Worm (Caenorhabditis elegans) whole organism, young adult: ENCODE results near the gene gpn-1.

Experiments
- B0019.2 ChIP-seq: fragments of 200-800 bp; sonication (Bioruptor generic); conservative IDR thresholded peaks from 2 replicates; pipeline ENCODE4 v1.3.6; 2022; ENCODE audit warnings: missing genetic modification reagents, missing genetic modification characterization, missing compliant biosample characterization
- B0336.3 ChIP-seq: fragments of 200-800 bp; sonication (Bioruptor generic); IDR thresholded peaks from 2 replicates; pipeline ENCODE4 v1.3.6; 2022; ENCODE audit warnings: missing genetic modification characterization, missing compliant biosample characterization
- F10E7.11 ChIP-seq: sonication (generic microtip); optimal IDR thresholded peaks from 2 replicates; lab custom pipeline; 2017; ENCODE audit warnings: mild to moderate bottlenecking, missing genetic modification characterization, moderate library complexity, missing compliant biosample characterization
- F23B12.7 ChIP-seq: sonication (generic microtip); optimal IDR thresholded peaks from 2 replicates; lab custom pipeline; 2017; ENCODE audit warnings: missing genetic modification characterization, mild to moderate bottlenecking, missing compliant biosample characterization, antibody characterized with exemption, moderate library complexity; ENCODE audit not compliant: insufficient read depth
- F37B4.10 ChIP-seq: fragments of 200-800 bp; sonication (Bioruptor generic); IDR thresholded peaks from 2 replicates; pipeline ENCODE4 v1.3.6; 2022; ENCODE audit warnings: missing genetic modification characterization, missing compliant biosample characterization
- K11D2.4 ChIP-seq: fragments of 200-800 bp; sonication (Bioruptor generic); IDR thresholded peaks from 2 replicates; pipeline ENCODE4 v1.3.6; 2022; ENCODE audit warnings: missing genetic modification reagents, missing genetic modification characterization, missing compliant biosample characterization
- T07F8.4 ChIP-seq: sonication (generic microtip); optimal IDR thresholded peaks from 2 replicates; lab custom pipeline; 2016; ENCODE audit warnings: mild to moderate bottlenecking, missing genetic modification characterization, moderate library complexity, missing compliant biosample characterization
- Y53F4B.3 ChIP-seq: fragments of 200-800 bp; sonication (Bioruptor generic); IDR thresholded peaks from 2 replicates; pipeline ENCODE4 v1.3.6; 2022; ENCODE audit warnings: missing genetic modification reagents, missing genetic modification characterization, missing compliant biosample characterization
- Y67H2A.10 ChIP-seq: fragments of 200-800 bp; sonication (Bioruptor generic); conservative IDR thresholded peaks from 2 replicates; pipeline ENCODE4 v1.3.6; 2022; ENCODE audit warnings: missing genetic modification reagents, missing genetic modification characterization, missing compliant biosample characterization
- Y95B8A.8 ChIP-seq: fragments of 200-800 bp; sonication (Bioruptor generic); IDR thresholded peaks from 2 replicates; pipeline ENCODE4 v1.3.6; 2022; ENCODE audit warnings: missing genetic modification reagents, missing genetic modification characterization, missing compliant biosample characterization
- ZK185.1 ChIP-seq: sonication (generic microtip); optimal IDR thresholded peaks from 2 replicates; lab custom pipeline; 2016; ENCODE audit warnings: mild to moderate bottlenecking, missing genetic modification characterization, missing compliant biosample characterization; ENCODE audit not compliant: poor library complexity, severe bottlenecking
- ama-1 ChIP-seq, 3 experiments: fragments of 150-350 bp in 1 of 3; sonication (generic microtip) in 2 of 3; optimal IDR thresholded peaks; 2 replicates each; lab custom pipeline; 2014 to 2018; ENCODE audit warnings: missing biosample characterization in 2 of 3, missing genetic modification characterization in 2 of 3, missing genetic modification reagents in 2 of 3
- atf-7 ChIP-seq: sonication (generic microtip); optimal IDR thresholded peaks from 2 replicates; lab custom pipeline; 2017; ENCODE audit warnings: mild to moderate bottlenecking, missing genetic modification characterization, missing compliant biosample characterization
- ccch-3 ChIP-seq: fragments of 200-800 bp; sonication (Bioruptor generic); optimal IDR thresholded peaks from 2 replicates; lab custom pipeline; 2018; ENCODE audit warnings: mild to moderate bottlenecking, missing genetic modification characterization, missing compliant biosample characterization
- ceh-100 ChIP-seq: fragments of 200-800 bp; sonication (Bioruptor generic); IDR thresholded peaks from 2 replicates; pipeline ENCODE4 v1.3.6; 2022; ENCODE audit warnings: missing genetic modification reagents, missing genetic modification characterization, missing compliant biosample characterization
- ets-4 ChIP-seq: fragments of 200-800 bp; sonication (Bioruptor generic); optimal IDR thresholded peaks from 2 replicates; lab custom pipeline; 2018; ENCODE audit warnings: mild to moderate bottlenecking, missing genetic modification characterization, missing compliant biosample characterization
- hlh-12 ChIP-seq: sonication (generic microtip); optimal IDR thresholded peaks from 2 replicates; lab custom pipeline; 2016; ENCODE audit warnings: missing genetic modification characterization, missing compliant biosample characterization
- hlh-26 ChIP-seq: fragments of 200-800 bp; sonication (Bioruptor generic); conservative IDR thresholded peaks from 2 replicates; pipeline ENCODE4 v1.3.6; 2022; ENCODE audit warnings: missing genetic modification reagents, missing genetic modification characterization, missing compliant biosample characterization
- hmg-1.2 ChIP-seq: fragments of 200-800 bp; sonication (Bioruptor generic); IDR thresholded peaks from 2 replicates; pipeline ENCODE4 v1.3.6; 2022; ENCODE audit warnings: missing genetic modification reagents, missing genetic modification characterization, missing compliant biosample characterization
- hrde-1 ChIP-seq: sonication (generic microtip); optimal IDR thresholded peaks from 2 replicates; lab custom pipeline; 2016; ENCODE audit warnings: missing genetic modification characterization, mild to moderate bottlenecking, missing compliant biosample characterization, moderate library complexity, missing genotype, missing genetic modification reagents, borderline replicate concordance
- let-607 ChIP-seq, 2 experiments: fragments of 200-800 bp in 1 of 2; sonication (Bioruptor generic) in 1 of 2; sonication (generic microtip) in 1 of 2; optimal IDR thresholded peaks; 2 replicates each; lab custom pipeline; 2016 to 2018; ENCODE audit warnings: mild to moderate bottlenecking in 2 of 2, missing compliant biosample characterization in 2 of 2, missing genetic modification characterization in 2 of 2, moderate library complexity in 2 of 2, missing genotype in 1 of 2
- lin-26 ChIP-seq: fragments of 200-800 bp; sonication (Bioruptor generic); IDR thresholded peaks from 2 replicates; pipeline ENCODE4 v1.3.6; 2022; ENCODE audit warnings: missing genetic modification reagents, missing genetic modification characterization, missing compliant biosample characterization
- lin-40 ChIP-seq: sonication (generic microtip); optimal IDR thresholded peaks from 2 replicates; lab custom pipeline; 2016; ENCODE audit warnings: missing genetic modification characterization, mild to moderate bottlenecking, missing compliant biosample characterization, missing genotype, missing genetic modification reagents
- lsy-27 ChIP-seq: sonication (generic microtip); optimal IDR thresholded peaks from 2 replicates; lab custom pipeline; 2017; ENCODE audit warnings: missing genetic modification characterization, mild to moderate bottlenecking, missing compliant biosample characterization, antibody characterized with exemption, missing genotype, borderline replicate concordance; ENCODE audit not compliant: insufficient read depth
- madf-8 ChIP-seq: fragments of 200-800 bp; sonication (Bioruptor generic); conservative IDR thresholded peaks from 2 replicates; pipeline ENCODE4 v1.3.6; 2022; ENCODE audit warnings: missing genetic modification reagents, missing genetic modification characterization, missing compliant biosample characterization
- mcd-1 ChIP-seq: fragments of 200-800 bp; sonication (Bioruptor generic); IDR thresholded peaks from 2 replicates; pipeline ENCODE4 v1.3.6; 2022; ENCODE audit warnings: missing genetic modification reagents, missing genetic modification characterization, missing compliant biosample characterization
- mel-28 ChIP-seq: sonication (generic microtip); optimal IDR thresholded peaks from 2 replicates; lab custom pipeline; 2016; ENCODE audit warnings: borderline replicate concordance, mild to moderate bottlenecking, missing genetic modification characterization, missing compliant biosample characterization
- mes-4 ChIP-seq: sonication (generic microtip); optimal IDR thresholded peaks from 2 replicates; lab custom pipeline; 2016; ENCODE audit warnings: missing genotype, missing genetic modification characterization, missing compliant biosample characterization
- nfya-2 ChIP-seq: fragments of 200-800 bp; sonication (Bioruptor generic); IDR thresholded peaks from 2 replicates; pipeline ENCODE4 v1.3.6; 2022; ENCODE audit warnings: missing genetic modification reagents, missing genetic modification characterization, missing compliant biosample characterization
- nhr-80 ChIP-seq: sonication (generic microtip); optimal IDR thresholded peaks from 2 replicates; lab custom pipeline; 2016; ENCODE audit warnings: missing genetic modification characterization, missing compliant biosample characterization
- rcor-1 ChIP-seq: fragments of 200-800 bp; sonication (Bioruptor generic); IDR thresholded peaks from 2 replicates; pipeline ENCODE4 v1.3.6; 2022; ENCODE audit warnings: missing genetic modification reagents, missing genetic modification characterization, missing compliant biosample characterization
- repo-1 ChIP-seq: sonication (generic microtip); optimal IDR thresholded peaks from 2 replicates; lab custom pipeline; 2017; ENCODE audit warnings: mild to moderate bottlenecking, missing genetic modification characterization, missing compliant biosample characterization
- somi-1 ChIP-seq: fragments of 200-800 bp; sonication (Bioruptor generic); optimal IDR thresholded peaks from 2 replicates; lab custom pipeline; 2018; ENCODE audit warnings: mild to moderate bottlenecking, missing genetic modification characterization, missing compliant biosample characterization
- sptf-2 ChIP-seq: fragments of 200-800 bp; sonication (Bioruptor generic); optimal IDR thresholded peaks from 2 replicates; lab custom pipeline; 2018; ENCODE audit warnings: mild to moderate bottlenecking, missing genetic modification characterization, missing compliant biosample characterization
- tbx-9 ChIP-seq: sonication (generic microtip); optimal IDR thresholded peaks from 2 replicates; lab custom pipeline; 2016; ENCODE audit warnings: borderline replicate concordance, missing genetic modification characterization, inconsistent platforms, missing compliant biosample characterization
- zfh-2 ChIP-seq: fragments of 200-800 bp; sonication (Bioruptor generic); conservative IDR thresholded peaks from 2 replicates; pipeline ENCODE4 v1.3.6; 2022; ENCODE audit warnings: missing genetic modification reagents, missing genetic modification characterization, missing compliant biosample characterization
- zim-3 ChIP-seq: sonication (generic microtip); optimal IDR thresholded peaks from 2 replicates; lab custom pipeline; 2017; ENCODE audit warnings: mild to moderate bottlenecking, missing genetic modification characterization, moderate library complexity, missing compliant biosample characterization
- ztf-22 ChIP-seq: fragments of 200-800 bp; sonication (Bioruptor generic); optimal IDR thresholded peaks from 2 replicates; lab custom pipeline; 2018; ENCODE audit warnings: mild to moderate bottlenecking, missing genetic modification characterization, moderate library complexity, missing compliant biosample characterization
- ztf-26 ChIP-seq: sonication (generic microtip); optimal IDR thresholded peaks from 2 replicates; lab custom pipeline; 2017; ENCODE audit warnings: missing genetic modification characterization, missing compliant biosample characterization
- ztf-6 ChIP-seq: fragments of 200-800 bp; sonication (Bioruptor generic); IDR thresholded peaks from 2 replicates; pipeline ENCODE4 v1.3.6; 2022; ENCODE audit warnings: missing genetic modification reagents, missing genetic modification characterization, missing compliant biosample characterization

gpn-1 gene

ce11 chrX:15689244-15689643 lies 7.8 kb downstream of the gpn-1 start, which contains the start of gene C03H12.1:
C03H12.1 (plus strand) TSS chrX:15689449.
- peak; percentile 84 for TF ChIP-seq nhr-80 (tag; lab: Kevin White, UChicago)
- no peak for TF ChIP-seq Y67H2A.10 (GFP tag; lab: Robert Waterston, UW)
- TF ChIP-seq hmg-1.2 (GFP tag; lab: Robert Waterston, UW) = peak; percentile 83
- TF ChIP-seq ZK185.1 (tag; lab: Kevin White, UChicago) = no peak
- no peak for TF ChIP-seq hlh-26 (GFP tag; lab: Robert Waterston, UW)
- TF ChIP-seq rcor-1 (GFP tag; lab: Robert Waterston, UW) = no peak
- peak; percentile 13 for TF ChIP-seq F23B12.7
- TF ChIP-seq let-607 (tag; optimal IDR thresholded peaks at IDR 0.05; lab: Kevin White, UChicago) = peak; percentile 93 to 95
- TF ChIP-seq Y53F4B.3 (GFP tag; lab: Robert Waterston, UW) = no peak

- TF ChIP-seq zim-3 (tag; lab: Kevin White, UChicago) (no peak), F23B12.7 (no peak), ets-4 (GFP tag; lab: Kevin White, UChicago) (no peak), mel-28 (tag; lab: Kevin White, UChicago) (no peak), ztf-26 (tag; lab: Kevin White, UChicago) (no peak), Y95B8A.8 (GFP tag; lab: Robert Waterston, UW) (no peak), somi-1 (no peak), hlh-12 (tag; lab: Kevin White, UChicago) (no peak), T07F8.4 (tag; lab: Kevin White, UChicago) (no peak), F10E7.11 (tag; lab: Kevin White, UChicago) (no peak)
- TF ChIP-seq, all 124 proteins: peak for 0
Observed at ce11 chrX:15693466-15693865, 12.0 kb downstream of the gpn-1 start.

- TF ChIP-seq mes-4 (tag; lab: Kevin White, UChicago) = no peak
- no peak for TF ChIP-seq sptf-2
- no peak for TF ChIP-seq zfh-2 (GFP tag; lab: Robert Waterston, UW)
- TF ChIP-seq mcd-1 (GFP tag; lab: Robert Waterston, UW) = no peak
Observed at ce11 chrX:15696400-15696799, 14.9 kb downstream of the gpn-1 start, which contains the start of gene ZK662.2. ZK662.2 (plus strand) TSS chrX:15696700.

ce11 chrX:15700220-15700619 lies 18.7 kb downstream of the gpn-1 start:
- peak; percentile 20 for TF ChIP-seq somi-1
- TF ChIP-seq lin-40 (tag; lab: Kevin White, UChicago) = peak; percentile 39
- no peak for TF ChIP-seq K11D2.4 (GFP tag; lab: Robert Waterston, UW)
- peak; percentile 18 for TF ChIP-seq atf-7 (tag; lab: Kevin White, UChicago)
- TF ChIP-seq lin-26 = peak; percentile 37; the same call in 1 of the 2 replicates
- TF ChIP-seq zfh-2 (GFP tag; lab: Robert Waterston, UW) = no peak
- 0 out of 2 replicates have a peak, but pooled peaks have one; percentile 31 for TF ChIP-seq B0336.3
- TF ChIP-seq lsy-27 (tag; lab: Kevin White, UChicago) = no peak
- peak; percentile 73 for TF ChIP-seq nhr-80 (tag; lab: Kevin White, UChicago)

- TF ChIP-seq Y95B8A.8 (GFP tag; lab: Robert Waterston, UW) = no peak
- no peak for TF ChIP-seq F23B12.7
- TF ChIP-seq ceh-100 (GFP tag; lab: Robert Waterston, UW) = no peak
- no peak for TF ChIP-seq hrde-1 (tag; lab: Kevin White, UChicago)
- TF ChIP-seq ztf-6 (GFP tag; lab: Robert Waterston, UW) = no peak
- no peak for TF ChIP-seq tbx-9 (tag; lab: Kevin White, UChicago)
- no peak for TF ChIP-seq repo-1
- TF ChIP-seq ama-1 (optimal IDR thresholded peaks at IDR 0.05; lab: Kevin White, UChicago) = no peak
- no peak for TF ChIP-seq ama-1 (GFP tag; optimal IDR thresholded peaks at IDR 0.05; lab: Kevin White, UChicago)
- TF ChIP-seq B0019.2 = no peak
- TF ChIP-seq ztf-22 = peak; percentile 18
- no peak for TF ChIP-seq madf-8 (GFP tag; lab: Robert Waterston, UW)
- no peak for TF ChIP-seq nfya-2
- peak; percentile 76 for TF ChIP-seq atf-7 (tag; lab: Kevin White, UChicago)
- TF ChIP-seq nhr-80 (tag; lab: Kevin White, UChicago) = peak; percentile 45
- TF ChIP-seq ccch-3 (GFP tag; lab: Kevin White, UChicago) = no peak
- TF ChIP-seq F37B4.10 (GFP tag; lab: Robert Waterston, UW) = no peak
Observed at ce11 chrX:15704579-15705110, 23.2 kb downstream of the gpn-1 start.
